Worm (Caenorhabditis elegans) whole organism, late embryonic: ENCODE results near the gene srz-62.
A peak's percentile ranks its signal among the peaks of the same experiment; 100 is the strongest.

Experiments
- C08G9.2 ChIP-seq: sonication (generic microtip); optimal IDR thresholded peaks from 2 replicates; lab custom pipeline; 2016; ENCODE audit warnings: mild to moderate bottlenecking, missing genetic modification characterization, moderate library complexity, missing compliant biosample characterization
- C38D4.7 ChIP-seq: fragments of 200-800 bp; sonication (Bioruptor generic); optimal IDR thresholded peaks from 2 replicates; lab custom pipeline; 2018; ENCODE audit warnings: mild to moderate bottlenecking, missing genetic modification characterization, moderate library complexity, missing compliant biosample characterization
- K02D7.2 ChIP-seq: sonication (generic microtip); optimal IDR thresholded peaks from 2 replicates; lab custom pipeline; 2017; ENCODE audit warnings: mild to moderate bottlenecking, missing genetic modification characterization, missing compliant biosample characterization
- Y22D7AL.16 ChIP-seq: sonication (generic microtip); optimal IDR thresholded peaks from 2 replicates; lab custom pipeline; 2016; ENCODE audit warnings: missing genetic modification characterization, missing compliant biosample characterization
- ama-1 ChIP-seq: fragments of 150-350 bp; optimal IDR thresholded peaks from 2 replicates; lab custom pipeline; 2014
- ceh-14 ChIP-seq: sonication (generic microtip); optimal IDR thresholded peaks from 2 replicates; lab custom pipeline; 2016; ENCODE audit warnings: missing genotype, missing genetic modification characterization, missing compliant biosample characterization
- ceh-19 ChIP-seq: fragments of 200-800 bp; sonication (Bioruptor generic); optimal IDR thresholded peaks from 2 replicates; lab custom pipeline; 2018; ENCODE audit warnings: mild to moderate bottlenecking, missing genetic modification characterization, missing compliant biosample characterization
- ceh-30 ChIP-seq: fragments of 150-350 bp; optimal IDR thresholded peaks from 2 replicates; lab custom pipeline; 2014; ENCODE audit warnings: missing biosample characterization, missing genetic modification characterization
- ceh-31 ChIP-seq: sonication (generic microtip); optimal IDR thresholded peaks from 2 replicates; lab custom pipeline; 2016; ENCODE audit warnings: missing genetic modification characterization, missing compliant biosample characterization
- dmd-4 ChIP-seq: sonication (generic microtip); optimal IDR thresholded peaks from 2 replicates; lab custom pipeline; 2016; ENCODE audit warnings: borderline replicate concordance, missing genetic modification characterization, missing compliant biosample characterization
- elt-2 ChIP-seq: sonication (generic microtip); optimal IDR thresholded peaks from 2 replicates; lab custom pipeline; 2016; ENCODE audit warnings: missing genetic modification reagents, missing genetic modification characterization, missing compliant biosample characterization
- elt-4 ChIP-seq: sonication (generic microtip); optimal IDR thresholded peaks from 2 replicates; lab custom pipeline; 2016; ENCODE audit warnings: missing genetic modification characterization, missing compliant biosample characterization
- ets-4 ChIP-seq: sonication (generic microtip); optimal IDR thresholded peaks from 2 replicates; lab custom pipeline; 2016; ENCODE audit warnings: missing genetic modification characterization, missing compliant biosample characterization
- fkh-10 ChIP-seq: fragments of 150-350 bp; optimal IDR thresholded peaks from 2 replicates; lab custom pipeline; 2014; ENCODE audit warnings: missing biosample characterization, missing genetic modification reagents, missing genetic modification characterization
- fkh-6 ChIP-seq: sonication (generic microtip); optimal IDR thresholded peaks from 2 replicates; lab custom pipeline; 2016; ENCODE audit warnings: missing genetic modification characterization, missing compliant biosample characterization
- gmeb-2 ChIP-seq: sonication (generic microtip); optimal IDR thresholded peaks from 2 replicates; lab custom pipeline; 2016; ENCODE audit warnings: missing genetic modification characterization, inconsistent platforms, missing compliant biosample characterization
- hlh-13 ChIP-seq: fragments of 200-800 bp; sonication (Bioruptor generic); optimal IDR thresholded peaks from 2 replicates; lab custom pipeline; 2018; ENCODE audit warnings: mild to moderate bottlenecking, missing genetic modification characterization, missing compliant biosample characterization
- hlh-15 ChIP-seq: sonication (generic microtip); optimal IDR thresholded peaks from 2 replicates; lab custom pipeline; 2016; ENCODE audit warnings: missing genetic modification characterization, missing compliant biosample characterization
- hlh-6 ChIP-seq: sonication (generic microtip); optimal IDR thresholded peaks from 2 replicates; lab custom pipeline; 2016; ENCODE audit warnings: missing genotype, missing genetic modification characterization, missing compliant biosample characterization
- hlh-8 ChIP-seq: sonication (generic microtip); optimal IDR thresholded peaks from 2 replicates; lab custom pipeline; 2016; ENCODE audit warnings: missing genotype, missing genetic modification characterization, missing compliant biosample characterization
- madf-2 ChIP-seq: sonication (generic microtip); optimal IDR thresholded peaks from 2 replicates; lab custom pipeline; 2017; ENCODE audit warnings: missing genetic modification characterization, missing compliant biosample characterization
- pat-9 ChIP-seq: fragments of 200-800 bp; sonication (Bioruptor generic); optimal IDR thresholded peaks from 2 replicates; lab custom pipeline; 2018; ENCODE audit warnings: mild to moderate bottlenecking, missing genetic modification characterization, moderate library complexity, missing compliant biosample characterization
- pros-1 ChIP-seq: fragments of 150-350 bp; optimal IDR thresholded peaks from 2 replicates; lab custom pipeline; 2014; ENCODE audit warnings: missing biosample characterization, missing genetic modification reagents, missing genetic modification characterization
- ref-2 ChIP-seq: sonication (generic microtip); optimal IDR thresholded peaks from 2 replicates; lab custom pipeline; 2016; ENCODE audit warnings: missing genetic modification characterization, missing compliant biosample characterization
- rnt-1 ChIP-seq: sonication (generic microtip); optimal IDR thresholded peaks from 2 replicates; lab custom pipeline; 2016; ENCODE audit warnings: missing genetic modification characterization, missing compliant biosample characterization
- sox-2 ChIP-seq: fragments of 200-800 bp; sonication (Bioruptor generic); IDR thresholded peaks from 2 replicates; pipeline ENCODE4 v1.3.6; 2022; ENCODE audit warnings: missing genetic modification reagents, missing genetic modification characterization, missing compliant biosample characterization
- syd-9 ChIP-seq: sonication (generic microtip); optimal IDR thresholded peaks from 2 replicates; lab custom pipeline; 2016; ENCODE audit warnings: mild to moderate bottlenecking, missing genetic modification characterization, moderate library complexity, missing compliant biosample characterization
- tbx-2 ChIP-seq: sonication (generic microtip); optimal IDR thresholded peaks from 2 replicates; lab custom pipeline; 2016; ENCODE audit warnings: missing genetic modification characterization, missing compliant biosample characterization
- ttx-3 ChIP-seq: sonication (generic microtip); optimal IDR thresholded peaks from 2 replicates; lab custom pipeline; 2016; ENCODE audit warnings: missing genetic modification reagents, missing genetic modification characterization, missing compliant biosample characterization
- unc-42 ChIP-seq: sonication (generic microtip); optimal IDR thresholded peaks from 2 replicates; lab custom pipeline; 2016; ENCODE audit warnings: missing genotype, missing genetic modification characterization, missing compliant biosample characterization
- unc-55 ChIP-seq: sonication (generic microtip); optimal IDR thresholded peaks from 2 replicates; lab custom pipeline; 2017; ENCODE audit warnings: missing biosample characterization, missing genetic modification reagents, missing genetic modification characterization
- unc-86 ChIP-seq: sonication (generic microtip); optimal IDR thresholded peaks from 2 replicates; lab custom pipeline; 2016; ENCODE audit warnings: missing genetic modification characterization, missing compliant biosample characterization

Gene srz-62

DNA sequence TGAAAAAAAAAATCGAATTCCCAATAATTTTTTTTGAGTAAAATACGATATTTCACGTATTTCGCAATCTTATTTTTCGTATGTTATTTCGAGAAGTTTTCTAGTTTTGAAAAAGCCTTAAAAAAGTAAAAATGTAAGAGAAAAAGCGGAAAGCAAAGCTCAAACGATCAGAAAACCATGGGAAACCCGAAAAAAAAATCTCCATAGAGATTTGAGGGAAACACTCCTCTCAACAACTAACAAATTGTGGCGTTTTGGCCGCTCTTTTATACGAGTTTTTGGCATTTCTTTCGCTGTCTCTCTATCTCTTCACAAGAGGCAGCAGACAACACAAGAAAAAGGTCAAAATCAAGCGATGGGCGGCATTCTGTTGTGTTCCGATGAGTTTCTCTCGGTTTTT is 25.9 kb upstream of the srz-62 start:
- TF ChIP-seq ceh-19 (no peak), gmeb-2 (tag; lab: Kevin White, UChicago) (peak; percentile 5)

DNA sequence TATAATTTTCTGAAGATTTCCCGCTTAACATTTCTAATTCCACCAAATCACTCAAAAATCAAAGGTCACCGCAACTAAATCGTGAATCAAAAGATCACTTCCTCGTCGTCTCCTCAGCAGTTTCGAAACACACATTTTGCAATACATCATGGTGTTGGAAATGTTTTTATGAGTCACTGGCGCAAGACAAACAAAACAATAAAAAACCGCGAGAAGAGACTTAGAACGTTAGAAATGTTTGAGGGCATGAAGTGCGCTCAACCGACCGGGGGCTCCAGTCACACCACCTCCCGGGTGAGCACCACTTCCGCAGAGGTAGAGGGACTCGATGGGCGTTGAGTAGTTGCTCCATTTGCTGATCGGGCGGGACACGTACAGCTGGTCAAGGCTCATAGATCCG is 25.0 kb upstream of the srz-62 start:
- no peak for TF ChIP-seq elt-2 (tag; lab: Kevin White, UChicago)
- no peak for TF ChIP-seq sox-2 (GFP tag; lab: Robert Waterston, UW)
- TF ChIP-seq C38D4.7 (GFP tag; lab: Kevin White, UChicago): no peak
- TF ChIP-seq ceh-14: no peak
- TF ChIP-seq hlh-15: no peak
- no peak for TF ChIP-seq unc-55

DNA sequence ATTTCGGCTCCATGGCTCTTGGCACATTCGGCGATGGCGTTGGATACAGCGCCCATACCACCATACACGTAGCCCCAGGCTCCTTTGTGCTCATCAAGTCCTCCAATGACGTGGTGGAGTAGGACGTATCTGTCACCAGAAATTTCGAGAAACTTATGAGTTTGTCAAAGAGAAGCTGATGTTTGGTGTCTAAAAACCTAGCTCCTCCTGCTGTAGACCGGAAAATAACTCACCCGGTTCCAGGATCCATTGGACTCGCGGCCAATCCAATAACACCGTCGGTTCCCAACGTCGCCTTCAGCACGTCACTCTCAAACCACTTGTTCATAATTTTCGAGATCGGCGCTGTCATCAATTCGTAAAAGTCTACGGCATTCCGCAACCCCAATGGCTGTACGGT is 23.3 kb upstream of the srz-62 start:
- TF ChIP-seq pat-9 (tag; lab: Kevin White, UChicago) (no peak), syd-9 (no peak), ets-4 (tag; lab: Kevin White, UChicago) (no peak), ceh-14 (no peak), hlh-13 (GFP tag; lab: Kevin White, UChicago) (no peak), ceh-31 (no peak), Y22D7AL.16 (tag; lab: Kevin White, UChicago) (no peak), gmeb-2 (tag; lab: Kevin White, UChicago) (no peak), unc-42 (tag; lab: Kevin White, UChicago) (no peak), dmd-4 (no peak), hlh-8 (tag; lab: Kevin White, UChicago) (no peak), madf-2 (tag; lab: Kevin White, UChicago) (no peak), pros-1 (tag; lab: Kevin White, UChicago) (no peak), elt-4 (tag; lab: Kevin White, UChicago) (no peak), ceh-30 (tag; lab: Kevin White, UChicago) (no peak), fkh-10 (GFP tag; lab: Kevin White, UChicago) (no peak)

- no peak for TF ChIP-seq C08G9.2 (tag; lab: Kevin White, UChicago)
- no peak for TF ChIP-seq hlh-8 (tag; lab: Kevin White, UChicago)
- no peak for TF ChIP-seq hlh-13 (GFP tag; lab: Kevin White, UChicago)
- peak; percentile 71 for TF ChIP-seq elt-2 (tag; lab: Kevin White, UChicago)
- no peak for TF ChIP-seq fkh-6 (tag; lab: Kevin White, UChicago)
- TF ChIP-seq ceh-19: no peak
- TF ChIP-seq, all 69 proteins: peak for 1
These were observed 21.9 kb upstream of the srz-62 start, which contains the start of gene F37C4.6 for ce11 chrIV:3878283-3878938. Gene F37C4.6 (minus strand): TSS chrIV:3878333.

DNA sequence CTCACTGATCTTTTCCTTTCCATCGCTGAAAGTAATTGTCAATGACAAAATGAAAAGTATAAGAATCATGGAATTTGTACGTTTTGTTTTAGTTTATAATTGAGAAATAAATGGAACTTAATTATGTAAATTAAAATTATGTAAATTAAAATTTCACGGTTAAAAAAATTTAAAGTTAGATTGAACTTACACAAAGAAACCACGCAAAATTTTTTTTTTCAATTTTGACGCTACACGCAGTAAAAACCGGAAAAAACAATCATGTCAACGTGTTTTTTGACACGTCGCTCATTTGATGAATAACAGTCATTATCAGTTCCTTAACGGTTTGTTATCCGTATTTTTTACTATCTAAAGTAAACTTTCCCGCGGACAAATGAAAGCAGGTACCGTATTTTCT is 19.2 kb upstream of the srz-62 start, which contains the start of the genes F37C4.8 and oac-23:
F37C4.8 (minus strand) TSS at position 101 of the 400 bp plus-strand sequence.
oac-23 (plus strand) TSS at position 323 of the 400 bp plus-strand sequence.
- TF ChIP-seq ttx-3 (tag; lab: Kevin White, UChicago) (no peak), K02D7.2 (tag; lab: Kevin White, UChicago) (no peak)

ce11 chrIV:3885369-3885768 is 14.9 kb upstream of the srz-62 start, which contains the start of gene oac-22:
Gene oac-22 (plus strand): TSS chrIV:3885669.
- TF ChIP-seq unc-86 (tag; lab: Kevin White, UChicago) (no peak), hlh-8 (tag; lab: Kevin White, UChicago) (no peak), syd-9 (no peak), hlh-6 (tag; lab: Kevin White, UChicago) (no peak), ama-1 (lab: Kevin White, UChicago) (no peak), rnt-1 (tag; lab: Kevin White, UChicago) (no peak), unc-55 (no peak), sox-2 (GFP tag; lab: Robert Waterston, UW) (no peak), tbx-2 (tag; lab: Kevin White, UChicago) (no peak), ref-2 (tag; lab: Kevin White, UChicago) (no peak)
- TF ChIP-seq, all 69 proteins: peak for 0
